Fruit fly (Drosophila melanogaster) whole organism, prepupa: Measurements from ENCODE around the gene CG8353.

Experiments used
- Blimp-1 ChIP-seq: fragments of 200-800 bp; sonication (Bioruptor generic); optimal IDR thresholded peaks from 3 replicates; lab custom pipeline; 2017; ENCODE audit warnings: missing biosample characterization, missing genetic modification characterization, mild to moderate bottlenecking, moderate library complexity, missing genetic modification reagents
- CG10631 ChIP-seq: fragments of 200-800 bp; sonication (Bioruptor generic); optimal IDR thresholded peaks from 2 replicates; lab custom pipeline; 2016; ENCODE audit warnings: missing biosample characterization, missing genetic modification characterization
- CG10669 ChIP-seq: fragments of 200-800 bp; sonication (Bioruptor generic); optimal IDR thresholded peaks from 3 replicates; lab custom pipeline; 2018; ENCODE audit warnings: missing biosample characterization, mild to moderate bottlenecking, missing genetic modification characterization, moderate library complexity
- CG11294 ChIP-seq: fragments of 200-800 bp; sonication (Bioruptor generic); IDR thresholded peaks from 2 replicates; pipeline ENCODE4 v1.3.6; 2022; ENCODE audit warnings: missing biosample characterization, missing genetic modification characterization
- CG11762 ChIP-seq: fragments of 200-800 bp; sonication (Bioruptor generic); optimal IDR thresholded peaks from 3 replicates; lab custom pipeline; 2016; ENCODE audit warnings: missing biosample characterization, missing genetic modification characterization; ENCODE audit not compliant: insufficient read depth
- CG15336 ChIP-seq: fragments of 200-800 bp; sonication (Bioruptor generic); IDR thresholded peaks from 2 replicates; pipeline ENCODE4 v1.3.6; 2022; ENCODE audit warnings: missing biosample characterization, missing genetic modification characterization
- CG16779 ChIP-seq: fragments of 200-800 bp; sonication (Bioruptor generic); optimal IDR thresholded peaks from 3 replicates; lab custom pipeline; 2017; ENCODE audit warnings: missing biosample characterization, mild to moderate bottlenecking, missing genetic modification characterization
- CG3032 ChIP-seq: fragments of 200-800 bp; optimal IDR thresholded peaks from 2 replicates; lab custom pipeline; 2019; ENCODE audit warnings: missing biosample characterization, mild to moderate bottlenecking, missing genetic modification characterization, moderate library complexity
- CG31627 ChIP-seq: fragments of 200-800 bp; sonication (Bioruptor generic); optimal IDR thresholded peaks from 3 replicates; lab custom pipeline; 2016; ENCODE audit warnings: missing biosample characterization, missing genetic modification characterization
- CG32006 ChIP-seq: fragments of 200-800 bp; sonication (Bioruptor generic); optimal IDR thresholded peaks from 3 replicates; lab custom pipeline; 2017; ENCODE audit warnings: missing biosample characterization, mild to moderate bottlenecking, missing genetic modification characterization
- CG34406 ChIP-seq: fragments of 200-800 bp; sonication (Bioruptor generic); optimal IDR thresholded peaks from 3 replicates; lab custom pipeline; 2016; ENCODE audit warnings: missing biosample characterization, missing genetic modification characterization
- CG3919 ChIP-seq: fragments of 200-800 bp; sonication (Bioruptor generic); optimal IDR thresholded peaks from 3 replicates; lab custom pipeline; 2016; ENCODE audit warnings: missing biosample characterization, missing genetic modification characterization
- CG4318 ChIP-seq: fragments of 200-800 bp; sonication (Bioruptor generic); optimal IDR thresholded peaks from 3 replicates; lab custom pipeline; 2017; ENCODE audit warnings: missing biosample characterization, mild to moderate bottlenecking, missing genetic modification characterization
- CG6163 ChIP-seq: fragments of 200-800 bp; sonication (Bioruptor generic); IDR thresholded peaks from 3 replicates; pipeline ENCODE4 v1.3.6; 2022; ENCODE audit warnings: missing biosample characterization, missing genetic modification characterization
- CG6276 ChIP-seq: fragments of 200-800 bp; sonication (Bioruptor generic); optimal IDR thresholded peaks from 2 replicates; lab custom pipeline; 2017; ENCODE audit warnings: missing biosample characterization, mild to moderate bottlenecking, missing genetic modification characterization
- CG6792 ChIP-seq: fragments of 200-800 bp; sonication (Bioruptor generic); optimal IDR thresholded peaks from 3 replicates; lab custom pipeline; 2016; ENCODE audit warnings: missing biosample characterization, missing genetic modification characterization
- CG6808 ChIP-seq: fragments of 200-800 bp; sonication (Bioruptor generic); optimal IDR thresholded peaks from 3 replicates; lab custom pipeline; 2017; ENCODE audit warnings: missing biosample characterization, missing genetic modification characterization, mild to moderate bottlenecking, moderate library complexity, missing genetic modification reagents
- CG6854 ChIP-seq: fragments of 200-800 bp; sonication (Bioruptor generic); optimal IDR thresholded peaks from 2 replicates; lab custom pipeline; 2017; ENCODE audit warnings: missing biosample characterization, mild to moderate bottlenecking, missing genetic modification characterization
- CG7368 ChIP-seq: fragments of 200-800 bp; sonication (Bioruptor generic); optimal IDR thresholded peaks from 3 replicates; lab custom pipeline; 2016; ENCODE audit warnings: missing biosample characterization, missing genetic modification characterization
- CG8119 ChIP-seq: fragments of 200-800 bp; sonication (Bioruptor generic); IDR thresholded peaks from 3 replicates; pipeline ENCODE4 v1.3.6; 2022; ENCODE audit warnings: missing biosample characterization, missing genetic modification characterization
- CG8319 ChIP-seq: fragments of 200-800 bp; sonication (Bioruptor generic); optimal IDR thresholded peaks from 3 replicates; lab custom pipeline; 2016; ENCODE audit warnings: missing biosample characterization, missing genetic modification characterization
- CG9139 ChIP-seq: fragments of 200-800 bp; sonication (Bioruptor generic); optimal IDR thresholded peaks from 3 replicates; lab custom pipeline; 2017; ENCODE audit warnings: missing biosample characterization, mild to moderate bottlenecking, missing genetic modification characterization
- Eip75B ChIP-seq: fragments of 200-800 bp; sonication (Bioruptor generic); optimal IDR thresholded peaks from 3 replicates; lab custom pipeline; 2016; ENCODE audit warnings: missing biosample characterization, missing genetic modification characterization
- Eip78C ChIP-seq: fragments of 200-800 bp; sonication (Bioruptor generic); peaks from one replicate; lab custom pipeline; 2016; ENCODE audit warnings: missing biosample characterization, missing genetic modification characterization
- Eip93F ChIP-seq: fragments of 200-800 bp; sonication (Bioruptor generic); optimal IDR thresholded peaks from 2 replicates; lab custom pipeline; 2016; ENCODE audit warnings: missing biosample characterization, mild to moderate bottlenecking, missing genetic modification characterization
- Ets96B ChIP-seq: fragments of 200-800 bp; optimal IDR thresholded peaks from 2 replicates; lab custom pipeline; 2019; ENCODE audit warnings: missing biosample characterization, mild to moderate bottlenecking, missing genetic modification characterization, moderate library complexity
- Gug ChIP-seq: fragments of 200-800 bp; sonication (Bioruptor generic); IDR thresholded peaks from 2 replicates; pipeline ENCODE4 v1.3.6; 2022; ENCODE audit warnings: missing biosample characterization, missing genetic modification characterization
- Hr38 ChIP-seq: sonication (Bioruptor generic); optimal IDR thresholded peaks from 2 replicates; lab custom pipeline; 2016; ENCODE audit warnings: missing biosample characterization, missing genetic modification characterization
- Hr39 ChIP-seq: fragments of 200-800 bp; sonication (Bioruptor generic); optimal IDR thresholded peaks from 2 replicates; lab custom pipeline; 2016; ENCODE audit warnings: missing biosample characterization, missing genetic modification characterization
- Hr4 ChIP-seq: fragments of 200-800 bp; sonication (Bioruptor generic); optimal IDR thresholded peaks from 3 replicates; lab custom pipeline; 2016; ENCODE audit warnings: missing biosample characterization, missing genetic modification characterization
- Lpt ChIP-seq: fragments of 200-800 bp; sonication (Bioruptor generic); optimal IDR thresholded peaks from 3 replicates; lab custom pipeline; 2016; ENCODE audit warnings: missing biosample characterization, missing genetic modification characterization
- Met ChIP-seq: fragments of 200-800 bp; sonication (Bioruptor generic); optimal IDR thresholded peaks from 3 replicates; lab custom pipeline; 2016; ENCODE audit warnings: missing biosample characterization, missing genetic modification characterization
- OdsH ChIP-seq: fragments of 200-800 bp; sonication (Bioruptor generic); optimal IDR thresholded peaks from 3 replicates; lab custom pipeline; 2016; ENCODE audit warnings: missing biosample characterization, missing genetic modification characterization
- Smox ChIP-seq: fragments of 200-800 bp; sonication (Bioruptor generic); optimal IDR thresholded peaks from 3 replicates; lab custom pipeline; 2016; ENCODE audit warnings: missing biosample characterization, missing genetic modification characterization
- Sox102F ChIP-seq: fragments of 200-800 bp; sonication (Bioruptor generic); optimal IDR thresholded peaks from 2 replicates; lab custom pipeline; 2016; ENCODE audit warnings: missing biosample characterization, mild to moderate bottlenecking, missing genetic modification characterization
- Sox15 ChIP-seq: fragments of 200-800 bp; sonication (Bioruptor generic); optimal IDR thresholded peaks from 3 replicates; lab custom pipeline; 2016; ENCODE audit warnings: missing biosample characterization, missing genetic modification characterization
- achi ChIP-seq: fragments of 200-800 bp; sonication (Bioruptor generic); optimal IDR thresholded peaks from 3 replicates; lab custom pipeline; 2016; ENCODE audit warnings: missing biosample characterization, missing genetic modification characterization
- acj6 ChIP-seq: fragments of 200-800 bp; sonication (Bioruptor generic); optimal IDR thresholded peaks from 3 replicates; lab custom pipeline; 2016; ENCODE audit warnings: missing biosample characterization, missing genetic modification characterization
- cyc ChIP-seq: fragments of 200-800 bp; sonication (Bioruptor generic); optimal IDR thresholded peaks from 3 replicates; lab custom pipeline; 2016; ENCODE audit warnings: missing biosample characterization, missing genetic modification characterization
- dac ChIP-seq: fragments of 200-800 bp; sonication (Bioruptor generic); optimal IDR thresholded peaks from 2 replicates; lab custom pipeline; 2017; ENCODE audit warnings: missing biosample characterization, mild to moderate bottlenecking, missing genetic modification characterization
- dsx ChIP-seq: fragments of 200-800 bp; optimal IDR thresholded peaks from 3 replicates; lab custom pipeline; 2019; ENCODE audit warnings: missing biosample characterization, mild to moderate bottlenecking, missing genetic modification characterization, moderate library complexity; ENCODE audit not compliant: poor library complexity, severe bottlenecking
- esn ChIP-seq: fragments of 200-800 bp; sonication (Bioruptor generic); optimal IDR thresholded peaks from 2 replicates; lab custom pipeline; 2016; ENCODE audit warnings: missing biosample characterization, mild to moderate bottlenecking, missing genetic modification characterization, moderate library complexity
- fd85E ChIP-seq: fragments of 200-800 bp; sonication (Bioruptor generic); optimal IDR thresholded peaks from 3 replicates; lab custom pipeline; 2016; ENCODE audit warnings: missing biosample characterization, missing genetic modification characterization
- fkh ChIP-seq: fragments of 200-800 bp; sonication (Bioruptor generic); optimal IDR thresholded peaks from 3 replicates; lab custom pipeline; 2017; ENCODE audit warnings: missing biosample characterization, mild to moderate bottlenecking, missing genetic modification characterization, moderate library complexity
- lz ChIP-seq: fragments of 200-800 bp; sonication (Bioruptor generic); optimal IDR thresholded peaks from 3 replicates; lab custom pipeline; 2016; ENCODE audit warnings: missing biosample characterization, missing genetic modification characterization
- net ChIP-seq: fragments of 200-800 bp; sonication (Bioruptor generic); optimal IDR thresholded peaks from 3 replicates; lab custom pipeline; 2016; ENCODE audit warnings: missing biosample characterization, missing genetic modification characterization
- pdm3 ChIP-seq: fragments of 200-800 bp; sonication (Bioruptor generic); optimal IDR thresholded peaks from 3 replicates; lab custom pipeline; 2016; ENCODE audit warnings: missing biosample characterization, missing genetic modification characterization
- salr ChIP-seq, 2 experiments: fragments of 200-800 bp; sonication (Bioruptor generic); optimal IDR thresholded peaks; 3 replicates each; lab custom pipeline; 2016 to 2018; ENCODE audit warnings: missing biosample characterization in 2 of 2, missing genetic modification characterization in 2 of 2, mild to moderate bottlenecking in 1 of 2
- spab ChIP-seq: fragments of 200-800 bp; sonication (Bioruptor generic); optimal IDR thresholded peaks from 2 replicates; lab custom pipeline; 2017; ENCODE audit warnings: missing biosample characterization, mild to moderate bottlenecking, missing genetic modification characterization, missing genetic modification reagents
- ss ChIP-seq, 2 experiments: fragments of 200-800 bp; sonication (Bioruptor generic); optimal IDR thresholded peaks; 2 replicates in 1 of 2; 3 replicates in 1 of 2; lab custom pipeline; 2017 to 2018; ENCODE audit warnings: mild to moderate bottlenecking in 2 of 2, missing biosample characterization in 2 of 2, missing genetic modification characterization in 2 of 2, moderate library complexity in 1 of 2
- topi ChIP-seq: fragments of 200-800 bp; sonication (Bioruptor generic); optimal IDR thresholded peaks from 3 replicates; lab custom pipeline; 2016; ENCODE audit warnings: missing biosample characterization, missing genetic modification characterization
- vri ChIP-seq: fragments of 200-800 bp; sonication (Bioruptor generic); optimal IDR thresholded peaks from 3 replicates; lab custom pipeline; 2016; ENCODE audit warnings: missing biosample characterization, mild to moderate bottlenecking, missing genetic modification characterization

CG8353 gene

dm6 chr2L:8211070-8211469, 2.8 kb upstream of the CG8353 start, which contains the start of gene Ssb-c31a:
Ssb-c31a (plus strand) TSS chr2L:8211347.
- peak; percentile 50 for TF ChIP-seq Hr4 (GFP tag; lab: Kevin White, UChicago)
- TF ChIP-seq Hr39, result peak; percentile 47
- TF ChIP-seq salr (GFP tag; optimal IDR thresholded peaks at IDR 0.05; lab: Kevin White, UChicago), result peak in 1 of 2 experiments; percentile 7
- TF ChIP-seq CG4318, result no peak
- peak; percentile 64 for TF ChIP-seq topi (GFP tag; lab: Kevin White, UChicago)
- TF ChIP-seq CG7368 (GFP tag; lab: Kevin White, UChicago), result no peak
- peak; percentile 65 for TF ChIP-seq acj6 (GFP tag; lab: Kevin White, UChicago)
- TF ChIP-seq CG6854 (GFP tag; lab: Kevin White, UChicago), result no peak
- TF ChIP-seq Met, result peak; percentile 69
- peak; percentile 5 for TF ChIP-seq CG9139 (GFP tag; lab: Kevin White, UChicago)
- TF ChIP-seq CG15336 (GFP tag; lab: Robert Waterston, UW), result no peak
- peak; percentile 38 for TF ChIP-seq CG6792 (GFP tag; lab: Kevin White, UChicago)
- TF ChIP-seq net (GFP tag; lab: Kevin White, UChicago), result no peak
- peak; percentile 44 for TF ChIP-seq CG3032 (tag; lab: Kevin White, UChicago)
- TF ChIP-seq Hr38, result no peak
- TF ChIP-seq Smox (GFP tag; lab: Kevin White, UChicago), result peak; percentile 57
- TF ChIP-seq OdsH (GFP tag; lab: Kevin White, UChicago), result peak; percentile 62
- peak; percentile 40 for TF ChIP-seq Ets96B (tag; lab: Kevin White, UChicago)
- TF ChIP-seq CG34406 (GFP tag; lab: Kevin White, UChicago), result peak; percentile 4
- peak; percentile 16 for TF ChIP-seq CG8319 (GFP tag; lab: Kevin White, UChicago)
- TF ChIP-seq CG10669 (GFP tag; lab: Kevin White, UChicago), result peak; percentile 26
- TF ChIP-seq dsx (GFP tag; lab: Kevin White, UChicago), result peak; percentile 9
- TF ChIP-seq vri (GFP tag; lab: Kevin White, UChicago), result peak; percentile 46
- peak; percentile 50 for TF ChIP-seq CG6808 (GFP tag; lab: Kevin White, UChicago)
- peak; percentile 60 for TF ChIP-seq CG31627
- no peak for TF ChIP-seq CG16779 (tag; lab: Kevin White, UChicago)
- TF ChIP-seq cyc (GFP tag; lab: Kevin White, UChicago), result peak; percentile 62
- peak; percentile 54 for TF ChIP-seq CG10631 (GFP tag; lab: Kevin White, UChicago)
- no peak for TF ChIP-seq Lpt (GFP tag; lab: Kevin White, UChicago)
- peak; percentile 72 for TF ChIP-seq esn (GFP tag; lab: Kevin White, UChicago)
- no peak; the same call in 1 of the 2 replicates for TF ChIP-seq Gug (GFP tag; lab: Robert Waterston, UW)
- 0 out of 3 replicates have a peak, but pooled peaks have one; percentile 22 for TF ChIP-seq CG6163 (GFP tag; lab: Robert Waterston, UW)
- TF ChIP-seq spab (GFP tag; lab: Kevin White, UChicago), result no peak
- peak; percentile 7 for TF ChIP-seq CG11762 (GFP tag; lab: Kevin White, UChicago)
- TF ChIP-seq pdm3, result peak; percentile 61
- no peak for TF ChIP-seq CG8119 (GFP tag; lab: Robert Waterston, UW)
- TF ChIP-seq ss (GFP tag; optimal IDR thresholded peaks at IDR 0.05; lab: Kevin White, UChicago), result peak; percentile 34 to 65
- no peak for TF ChIP-seq CG11294 (GFP tag; lab: Robert Waterston, UW)
- peak; percentile 66 for TF ChIP-seq Sox102F (GFP tag; lab: Kevin White, UChicago)
- TF ChIP-seq Sox15, result no peak
- TF ChIP-seq Eip78C (GFP tag; lab: Kevin White, UChicago), result peak; percentile 87
- TF ChIP-seq dac, result no peak
- TF ChIP-seq Eip93F, result no peak
- TF ChIP-seq CG3919, result peak; percentile 64
- peak; percentile 63 for TF ChIP-seq achi (GFP tag; lab: Kevin White, UChicago)
- TF ChIP-seq fkh (GFP tag; lab: Kevin White, UChicago), result no peak
- TF ChIP-seq fd85E (GFP tag; lab: Kevin White, UChicago), result no peak
- peak; percentile 53 for TF ChIP-seq lz (GFP tag; lab: Kevin White, UChicago)
- peak; percentile 5 for TF ChIP-seq CG32006 (GFP tag; lab: Kevin White, UChicago)
- peak; percentile 70 for TF ChIP-seq Eip75B (GFP tag; lab: Kevin White, UChicago)
- TF ChIP-seq Blimp-1 (GFP tag; lab: Kevin White, UChicago), result no peak
- no peak for TF ChIP-seq CG6276 (GFP tag; lab: Kevin White, UChicago)
